6 worm cellular contexts compared by ENCODE assay signal in genomic region chrIV:6093477-6094314, ce11.
TF ChIP-seq lines count a peak whose summit lies in the region.

cpi-1 (minus strand) TSS chrIV:6093680.

TF ChIP-seq in whole organism, L1 larva, 84 proteins besides CTCF, POLR2A, EP300 and RAD21:
- TF ChIP-seq ama-1 (optimal IDR thresholded peaks at IDR 0.05; lab: Kevin White, UChicago) (no peak), nhr-85 (tag; lab: Kevin White, UChicago) (peak; percentile 17), aha-1 (tag; optimal IDR thresholded peaks at IDR 0.05; lab: Kevin White, UChicago) (no peak), C04F5.9 (tag; optimal IDR thresholded peaks at IDR 0.05; lab: Kevin White, UChicago) (no peak), elt-3 (tag; optimal IDR thresholded peaks at IDR 0.05; lab: Kevin White, UChicago) (peak in 2 of 6 experiments; percentile 19 to 70), lin-35 (GFP tag; optimal IDR thresholded peaks at IDR 0.05; lab: Kevin White, UChicago) (no peak), blmp-1 (tag; optimal IDR thresholded peaks at IDR 0.05; lab: Kevin White, UChicago) (peak; percentile 21), efl-3 (GFP tag; optimal IDR thresholded peaks at IDR 0.05; lab: Kevin White, UChicago) (no peak), nhr-28 (tag; optimal IDR thresholded peaks at IDR 0.05; lab: Kevin White, UChicago) (no peak), elt-2 (tag; optimal IDR thresholded peaks at IDR 0.05; lab: Kevin White, UChicago) (peak; percentile 3), lin-14 (GFP tag; optimal IDR thresholded peaks at IDR 0.05; lab: Kevin White, UChicago) (peak; percentile 43), zip-4 (GFP tag; optimal IDR thresholded peaks at IDR 0.05; lab: Kevin White, UChicago) (no peak), lir-3 (tag; optimal IDR thresholded peaks at IDR 0.05; lab: Kevin White, UChicago; ENCODE audit: poor library complexity) (no peak), hlh-4 (tag; optimal IDR thresholded peaks at IDR 0.05; lab: Kevin White, UChicago) (no peak), nhr-90 (tag; optimal IDR thresholded peaks at IDR 0.05; lab: Kevin White, UChicago; ENCODE audit: poor library complexity) (no peak), sptf-1 (tag; optimal IDR thresholded peaks at IDR 0.05; lab: Kevin White, UChicago) (no peak)
TF ChIP-seq in whole organism, L1 larva: peak in this region for 5.

TF ChIP-seq in whole organism, L2 larva, 48 proteins besides CTCF, POLR2A, EP300 and RAD21:
- TF ChIP-seq sem-4 (tag; optimal IDR thresholded peaks at IDR 0.05; lab: Kevin White, UChicago) (no peak), sma-3 (GFP tag; optimal IDR thresholded peaks at IDR 0.05; lab: Kevin White, UChicago) (peak; percentile 49), nhr-25 (tag; optimal IDR thresholded peaks at IDR 0.05; lab: Kevin White, UChicago) (peak; percentile 2), aly-2 (tag; optimal IDR thresholded peaks at IDR 0.05; lab: Kevin White, UChicago) (no peak), sma-9 (GFP tag; optimal IDR thresholded peaks at IDR 0.05; lab: Kevin White, UChicago) (peak; percentile 69), sma-9 (tag; optimal IDR thresholded peaks at IDR 0.05; lab: Kevin White, UChicago) (no peak), crh-2 (tag; optimal IDR thresholded peaks at IDR 0.05; lab: Kevin White, UChicago) (peak; percentile 11), mbf-1 (tag; optimal IDR thresholded peaks at IDR 0.05; lab: Kevin White, UChicago) (no peak), fos-1 (tag; optimal IDR thresholded peaks at IDR 0.05; lab: Kevin White, UChicago) (peak; percentile 16)
TF ChIP-seq in whole organism, L2 larva: peak in this region for 5.

TF ChIP-seq in whole organism, L3 larva, 47 proteins besides CTCF, POLR2A, EP300 and RAD21:
- TF ChIP-seq egl-5 (tag; optimal IDR thresholded peaks at IDR 0.05; lab: Kevin White, UChicago) = no peak
- TF ChIP-seq unc-62 (GFP tag; optimal IDR thresholded peaks at IDR 0.05; lab: Kevin White, UChicago) = no peak
- peak; percentile 56 for TF ChIP-seq pqm-1 (tag; optimal IDR thresholded peaks at IDR 0.05; lab: Kevin White, UChicago)
- TF ChIP-seq pha-4 (tag; optimal IDR thresholded peaks at IDR 0.05; lab: Kevin White, UChicago) = peak; percentile 74
- no peak for TF ChIP-seq fkh-2 (tag; optimal IDR thresholded peaks at IDR 0.05; lab: Kevin White, UChicago)
- peak; percentile 29 for TF ChIP-seq jun-1 (tag; optimal IDR thresholded peaks at IDR 0.05; lab: Kevin White, UChicago)
- TF ChIP-seq daf-12 (tag; optimal IDR thresholded peaks at IDR 0.05; lab: Kevin White, UChicago) = no peak
- TF ChIP-seq ceh-28 (tag; optimal IDR thresholded peaks at IDR 0.05; lab: Kevin White, UChicago) = peak; percentile 59
- no peak for TF ChIP-seq ceh-9 (tag; optimal IDR thresholded peaks at IDR 0.05; lab: Kevin White, UChicago)
- TF ChIP-seq elt-2 (tag; optimal IDR thresholded peaks at IDR 0.05; lab: Kevin White, UChicago) = peak; percentile 20
- no peak for TF ChIP-seq elt-3 (tag; optimal IDR thresholded peaks at IDR 0.05; lab: Kevin White, UChicago)
- no peak for TF ChIP-seq ztf-4 (tag; optimal IDR thresholded peaks at IDR 0.05; lab: Kevin White, UChicago)
- no peak for TF ChIP-seq ceh-16 (tag; optimal IDR thresholded peaks at IDR 0.05; lab: Kevin White, UChicago)
- TF ChIP-seq nhr-77 (tag; optimal IDR thresholded peaks at IDR 0.05; lab: Kevin White, UChicago) = no peak

TF ChIP-seq in whole organism, L4 larva, 104 proteins besides CTCF, POLR2A, EP300 and RAD21 (continues in another document):
- no peak for TF ChIP-seq daf-12 (tag; optimal IDR thresholded peaks at IDR 0.05; lab: Kevin White, UChicago)
- no peak for TF ChIP-seq pha-4 (GFP tag; IDR thresholded peaks at IDR 0.05; lab: Robert Waterston, UW)
- TF ChIP-seq pha-4 (tag; optimal IDR thresholded peaks at IDR 0.05; lab: Kevin White, UChicago) = no peak
- TF ChIP-seq zip-11 (GFP tag; IDR thresholded peaks at IDR 0.05; lab: Robert Waterston, UW) = no peak
- TF ChIP-seq pqm-1 (tag; optimal IDR thresholded peaks at IDR 0.05; lab: Kevin White, UChicago) = peak; percentile 17
- peak; percentile 54 for TF ChIP-seq nhr-28 (tag; optimal IDR thresholded peaks at IDR 0.05; lab: Kevin White, UChicago)
- peak; percentile 54 for TF ChIP-seq nhr-6 (tag; optimal IDR thresholded peaks at IDR 0.05; lab: Kevin White, UChicago)
- no peak for TF ChIP-seq ceh-62 (tag; optimal IDR thresholded peaks at IDR 0.05; lab: Kevin White, UChicago)
- no peak for TF ChIP-seq zfp-2 (tag; optimal IDR thresholded peaks at IDR 0.05; lab: Kevin White, UChicago)
- no peak for TF ChIP-seq F26F4.8 (GFP tag; conservative IDR thresholded peaks at IDR 0.05; lab: Robert Waterston, UW)
- TF ChIP-seq mdl-1 (tag; optimal IDR thresholded peaks at IDR 0.05; lab: Kevin White, UChicago) = peak in 1 of 2 experiments; percentile 23
- TF ChIP-seq spr-1 (tag; optimal IDR thresholded peaks at IDR 0.05; lab: Kevin White, UChicago) = no peak
- TF ChIP-seq rbr-2 (tag; optimal IDR thresholded peaks at IDR 0.05; lab: Kevin White, UChicago) = no peak
- TF ChIP-seq nhr-237 (tag; optimal IDR thresholded peaks at IDR 0.05; lab: Kevin White, UChicago) = no peak
- TF ChIP-seq egl-43 (GFP tag; IDR thresholded peaks at IDR 0.05; lab: Robert Waterston, UW) = no peak
- TF ChIP-seq snpc-1.2 (GFP tag; IDR thresholded peaks at IDR 0.05; lab: Robert Waterston, UW) = peak; percentile 48; the same call in 1 of the 2 replicates
- TF ChIP-seq lim-7 (GFP tag; IDR thresholded peaks at IDR 0.05; lab: Robert Waterston, UW) = no peak
- TF ChIP-seq dve-1 (tag; optimal IDR thresholded peaks at IDR 0.05; lab: Kevin White, UChicago; ENCODE audit: insufficient read depth) = peak; percentile 85
- TF ChIP-seq nhr-10 (tag; optimal IDR thresholded peaks at IDR 0.05; lab: Kevin White, UChicago) = no peak
- TF ChIP-seq R02D3.7 (tag; optimal IDR thresholded peaks at IDR 0.05; lab: Kevin White, UChicago) = no peak

TF ChIP-seq in whole organism, late embryonic, 69 proteins besides CTCF, POLR2A, EP300 and RAD21:
- TF ChIP-seq pat-9 (tag; optimal IDR thresholded peaks at IDR 0.05; lab: Kevin White, UChicago) (no peak), elt-2 (tag; optimal IDR thresholded peaks at IDR 0.05; lab: Kevin White, UChicago) (peak; percentile 1)

TF ChIP-seq in whole organism, young adult, 124 proteins besides CTCF, POLR2A, EP300 and RAD21:
- TF ChIP-seq hmg-1.2 (GFP tag; IDR thresholded peaks at IDR 0.05; lab: Robert Waterston, UW) = peak; percentile 47
- TF ChIP-seq lin-35 (GFP tag; optimal IDR thresholded peaks at IDR 0.05; lab: Kevin White, UChicago) = no peak
- no peak for TF ChIP-seq snpc-4 (GFP tag; optimal IDR thresholded peaks at IDR 0.05; lab: Kevin White, UChicago)
- peak in 3 of 4 experiments; percentile 34 to 88 (median 56) for TF ChIP-seq snpc-4 (tag; optimal IDR thresholded peaks at IDR 0.05; lab: Kevin White, UChicago)
- TF ChIP-seq T26A5.8 (tag; optimal IDR thresholded peaks at IDR 0.05; lab: Kevin White, UChicago) = no peak
- TF ChIP-seq nhr-80 (tag; optimal IDR thresholded peaks at IDR 0.05; lab: Kevin White, UChicago) = peak; percentile 30
- TF ChIP-seq lin-40 (tag; optimal IDR thresholded peaks at IDR 0.05; lab: Kevin White, UChicago) = peak; percentile 10
- peak; percentile 40; the same call in 1 of the 2 replicates for TF ChIP-seq pbrm-1 (GFP tag; IDR thresholded peaks at IDR 0.05; lab: Robert Waterston, UW)
- TF ChIP-seq attf-6 (GFP tag; IDR thresholded peaks at IDR 0.05; lab: Robert Waterston, UW) = peak; percentile 54; the same call in 1 of the 2 replicates
- TF ChIP-seq F23B12.7 (tag; optimal IDR thresholded peaks at IDR 0.05; lab: Kevin White, UChicago; ENCODE audit: insufficient read depth) = peak; percentile 25
